Worm (Caenorhabditis elegans) whole organism, early embryonic: ENCODE measurements around the gene col-152.

Experiments used
- B0310.2 ChIP-seq: sonication (generic microtip); optimal IDR thresholded peaks from 2 replicates; lab custom pipeline; 2016; ENCODE audit warnings: mild to moderate bottlenecking, missing genetic modification characterization, missing compliant biosample characterization
- F13C5.2 ChIP-seq: sonication (generic microtip); optimal IDR thresholded peaks from 2 replicates; lab custom pipeline; 2017; ENCODE audit warnings: mild to moderate bottlenecking, missing genetic modification characterization, inconsistent platforms, missing compliant biosample characterization
- aly-1 ChIP-seq: sonication (generic microtip); optimal IDR thresholded peaks from 2 replicates; lab custom pipeline; 2016; ENCODE audit warnings: missing genetic modification characterization, missing compliant biosample characterization
- ama-1 ChIP-seq: fragments of 150-350 bp; optimal IDR thresholded peaks from 2 replicates; lab custom pipeline; 2014
- ceh-13 ChIP-seq: fragments of 200-800 bp; sonication (Bioruptor generic); optimal IDR thresholded peaks from 2 replicates; lab custom pipeline; 2018; ENCODE audit warnings: mild to moderate bottlenecking, missing genetic modification characterization, missing compliant biosample characterization
- ceh-36 ChIP-seq: sonication (generic microtip); optimal IDR thresholded peaks from 2 replicates; lab custom pipeline; 2016; ENCODE audit warnings: missing genetic modification characterization, inconsistent platforms, missing compliant biosample characterization
- ets-7 ChIP-seq: sonication (generic microtip); optimal IDR thresholded peaks from 2 replicates; lab custom pipeline; 2016; ENCODE audit warnings: missing genotype, missing genetic modification characterization, missing compliant biosample characterization
- flt-1 ChIP-seq: fragments of 200-800 bp; sonication (Bioruptor generic); IDR thresholded peaks from 2 replicates; pipeline ENCODE4 v1.3.6; 2022; ENCODE audit warnings: missing genetic modification characterization, missing compliant biosample characterization
- hmbx-1 ChIP-seq: sonication (generic microtip); optimal IDR thresholded peaks from 2 replicates; lab custom pipeline; 2016; ENCODE audit warnings: mild to moderate bottlenecking, missing genetic modification characterization, missing compliant biosample characterization
- hmg-4 ChIP-seq: fragments of 200-800 bp; sonication (Bioruptor generic); optimal IDR thresholded peaks from 2 replicates; lab custom pipeline; 2018; ENCODE audit warnings: mild to moderate bottlenecking, missing genetic modification characterization, missing compliant biosample characterization
- hnd-1 ChIP-seq: sonication (generic microtip); optimal IDR thresholded peaks from 2 replicates; lab custom pipeline; 2016; ENCODE audit warnings: missing genetic modification characterization, missing compliant biosample characterization
- pes-1 ChIP-seq: fragments of 200-800 bp; sonication (Bioruptor generic); IDR thresholded peaks from 2 replicates; pipeline ENCODE4 v1.3.6; 2022; ENCODE audit warnings: missing genetic modification reagents, missing genetic modification characterization, missing compliant biosample characterization
- scrt-1 ChIP-seq: fragments of 200-800 bp; sonication (Bioruptor generic); IDR thresholded peaks from 2 replicates; pipeline ENCODE4 v1.3.6; 2022; ENCODE audit warnings: missing genetic modification characterization, missing compliant biosample characterization
- sea-1 ChIP-seq: fragments of 200-800 bp; sonication (Bioruptor generic); conservative IDR thresholded peaks from 2 replicates; pipeline ENCODE4 v1.3.6; 2022; ENCODE audit warnings: missing genetic modification characterization, missing compliant biosample characterization
- tbx-11 ChIP-seq: fragments of 200-800 bp; sonication (Bioruptor generic); IDR thresholded peaks from 2 replicates; pipeline ENCODE4 v1.3.6; 2022; ENCODE audit warnings: missing genetic modification characterization, missing compliant biosample characterization
- tbx-37 ChIP-seq: fragments of 200-800 bp; sonication (Bioruptor generic); conservative IDR thresholded peaks from 2 replicates; pipeline ENCODE4 v1.3.6; 2022; ENCODE audit warnings: missing genetic modification reagents, missing genetic modification characterization, missing compliant biosample characterization
- tra-4 ChIP-seq: sonication (generic microtip); optimal IDR thresholded peaks from 2 replicates; lab custom pipeline; 2017; ENCODE audit warnings: missing genetic modification characterization, missing compliant biosample characterization

Gene col-152

DNA sequence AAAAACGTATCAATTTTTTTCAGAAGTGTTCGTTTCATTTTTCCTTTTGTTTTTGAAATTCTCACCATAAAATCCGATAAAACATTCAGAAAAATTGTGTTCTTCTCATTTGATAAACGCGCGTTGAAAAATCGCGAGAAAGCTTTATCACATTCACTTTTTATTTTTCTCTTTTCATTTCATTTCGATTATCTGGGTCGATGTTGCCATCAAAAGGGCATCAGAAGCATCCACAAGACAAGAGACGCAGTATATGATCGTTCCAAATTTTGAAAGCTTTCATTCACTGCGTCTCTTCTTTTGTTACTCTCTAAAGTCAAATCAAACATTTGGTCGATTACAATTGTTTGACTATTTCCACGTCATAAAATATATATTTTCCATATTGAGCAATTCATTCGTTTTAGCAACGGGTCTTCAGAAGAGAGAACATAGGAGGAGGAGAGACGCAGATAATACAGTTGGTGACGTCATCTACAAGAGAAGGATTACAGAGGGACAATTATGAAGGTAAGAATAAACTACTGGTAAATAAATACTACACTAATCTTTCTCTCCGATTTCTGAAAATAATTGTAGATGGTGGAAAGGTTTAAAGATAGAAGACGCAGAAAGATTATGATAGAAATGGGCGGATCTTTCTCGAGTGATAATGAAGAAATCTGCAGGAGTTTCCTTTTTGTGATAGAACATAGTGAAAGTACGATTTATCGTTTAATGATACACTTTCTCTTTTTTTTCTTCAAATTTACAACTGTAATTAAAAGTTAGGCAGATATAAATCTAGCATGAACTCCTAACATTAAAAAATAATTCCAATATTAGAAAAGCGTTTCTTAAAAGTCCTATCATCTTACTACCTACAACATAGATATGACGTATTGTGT is 41.6 kb downstream of the col-152 start, which contains the start of gene H27A22.1:
Gene H27A22.1, plus strand, starts transcription at position 505 of the 887 bp plus-strand sequence.
- TF ChIP-seq ceh-36 (tag; lab: Kevin White, UChicago) (no peak), B0310.2 (no peak), tbx-11 (GFP tag; lab: Robert Waterston, UW) (no peak), F13C5.2 (tag; lab: Kevin White, UChicago) (no peak), pes-1 (GFP tag; lab: Robert Waterston, UW) (no peak), ets-7 (no peak), hmbx-1 (tag; lab: Kevin White, UChicago) (no peak), ceh-13 (GFP tag; lab: Kevin White, UChicago) (no peak), hmg-4 (GFP tag; lab: Kevin White, UChicago) (no peak), ama-1 (lab: Kevin White, UChicago) (no peak), scrt-1 (no peak), tbx-37 (no peak), aly-1 (tag; lab: Kevin White, UChicago) (no peak), tra-4 (tag; lab: Kevin White, UChicago) (no peak), flt-1 (GFP tag; lab: Robert Waterston, UW) (no peak), sea-1 (GFP tag; lab: Robert Waterston, UW) (no peak), hnd-1 (tag; lab: Kevin White, UChicago) (no peak)
